Worm (Caenorhabditis elegans) whole organism, L4 larva: ENCODE measurements around the gene mlk-1.

Experiments used
- D1046.2 ChIP-seq: fragments of 200-800 bp; sonication (Bioruptor generic); IDR thresholded peaks from 2 replicates; pipeline ENCODE4 v1.3.6; 2022; ENCODE audit warnings: missing genetic modification characterization, missing compliant biosample characterization
- F26F4.8 ChIP-seq: fragments of 200-800 bp; sonication (Bioruptor generic); conservative IDR thresholded peaks from 2 replicates; pipeline ENCODE4 v1.3.6; 2022; ENCODE audit warnings: missing genetic modification characterization, missing compliant biosample characterization
- T26A8.4 ChIP-seq: fragments of 200-800 bp; sonication (Bioruptor generic); IDR thresholded peaks from 2 replicates; pipeline ENCODE4 v1.3.6; 2022; ENCODE audit warnings: missing genetic modification characterization, missing compliant biosample characterization
- aha-1 ChIP-seq: fragments of 150-350 bp; peaks from one replicate; lab custom pipeline; 2014; ENCODE audit warnings: missing biosample characterization, missing genetic modification characterization
- aly-2 ChIP-seq: sonication (generic microtip); optimal IDR thresholded peaks from 2 replicates; lab custom pipeline; 2018; ENCODE audit warnings: missing biosample characterization, missing genetic modification characterization
- ama-1 ChIP-seq: fragments of 150-350 bp; optimal IDR thresholded peaks from 2 replicates; lab custom pipeline; 2014; ENCODE audit warnings: inconsistent platforms, mixed read lengths
- arid-1 ChIP-seq: fragments of 200-800 bp; sonication (Bioruptor generic); conservative IDR thresholded peaks from 2 replicates; pipeline ENCODE4 v1.3.6; 2022; ENCODE audit warnings: missing genetic modification reagents, missing genetic modification characterization, missing compliant biosample characterization
- ceh-28 ChIP-seq: fragments of 150-350 bp; optimal IDR thresholded peaks from 2 replicates; lab custom pipeline; 2014; ENCODE audit warnings: missing biosample characterization, missing genetic modification reagents, missing genetic modification characterization
- ceh-44 ChIP-seq: fragments of 200-800 bp; sonication (Bioruptor generic); IDR thresholded peaks from 2 replicates; pipeline ENCODE4 v1.3.6; 2022; ENCODE audit warnings: missing genetic modification reagents, missing genetic modification characterization, missing compliant biosample characterization
- ceh-62 ChIP-seq: sonication (generic microtip); optimal IDR thresholded peaks from 2 replicates; lab custom pipeline; 2017; ENCODE audit warnings: missing biosample characterization, missing genetic modification characterization
- ces-1 ChIP-seq: fragments of 150-350 bp; sonication (generic microtip); optimal IDR thresholded peaks from 4 replicates; lab custom pipeline; 2014; ENCODE audit warnings: missing biosample characterization, missing genetic modification reagents, missing genetic modification characterization
- cey-2 ChIP-seq: sonication (generic microtip); optimal IDR thresholded peaks from 3 replicates; lab custom pipeline; 2017; ENCODE audit warnings: missing genetic modification characterization, mild to moderate bottlenecking, missing compliant biosample characterization, antibody characterized with exemption, borderline replicate concordance; ENCODE audit not compliant: insufficient read depth
- ctbp-1 ChIP-seq: fragments of 200-800 bp; sonication (Bioruptor generic); IDR thresholded peaks from 2 replicates; pipeline ENCODE4 v1.3.6; 2022; ENCODE audit warnings: missing genetic modification reagents, missing genetic modification characterization, missing compliant biosample characterization
- dmd-6 ChIP-seq: fragments of 200-800 bp; sonication (Bioruptor generic); IDR thresholded peaks from 2 replicates; pipeline ENCODE4 v1.3.6; 2022; ENCODE audit warnings: missing genetic modification reagents, missing genetic modification characterization, missing compliant biosample characterization
- dmd-8 ChIP-seq: fragments of 200-800 bp; sonication (Bioruptor generic); IDR thresholded peaks from 2 replicates; pipeline ENCODE4 v1.3.6; 2022; ENCODE audit warnings: missing genetic modification characterization, missing compliant biosample characterization
- duxl-1 ChIP-seq: sonication (generic microtip); optimal IDR thresholded peaks from 2 replicates; lab custom pipeline; 2016; ENCODE audit warnings: mild to moderate bottlenecking, missing genetic modification characterization, moderate library complexity, missing compliant biosample characterization; ENCODE audit not compliant: poor library complexity
- fos-1 ChIP-seq: fragments of 150-350 bp; optimal IDR thresholded peaks from 2 replicates; lab custom pipeline; 2014; ENCODE audit warnings: missing biosample characterization, missing genetic modification characterization
- jun-1 ChIP-seq: fragments of 150-350 bp; optimal IDR thresholded peaks from 2 replicates; lab custom pipeline; 2014; ENCODE audit warnings: missing biosample characterization, missing genetic modification reagents, missing genetic modification characterization
- lin-38 ChIP-seq: fragments of 200-800 bp; sonication (Bioruptor generic); IDR thresholded peaks from 2 replicates; pipeline ENCODE4 v1.3.6; 2022; ENCODE audit warnings: missing genetic modification reagents, missing genetic modification characterization, missing compliant biosample characterization
- lir-3 ChIP-seq: sonication (generic microtip); optimal IDR thresholded peaks from 2 replicates; lab custom pipeline; 2016; ENCODE audit warnings: mild to moderate bottlenecking, missing genetic modification characterization, missing compliant biosample characterization
- lsy-2 ChIP-seq, 2 experiments: fragments of 150-350 bp in 1 of 2; sonication (generic microtip) in 1 of 2; optimal IDR thresholded peaks; 2 replicates each; lab custom pipeline; 2014 to 2017; ENCODE audit warnings: missing biosample characterization in 2 of 2, missing genetic modification characterization in 2 of 2
- mdl-1 ChIP-seq, 2 experiments: fragments of 150-350 bp in 1 of 2; sonication (generic microtip) in 1 of 2; optimal IDR thresholded peaks; 2 replicates each; lab custom pipeline; 2014 to 2017; ENCODE audit warnings: missing biosample characterization in 2 of 2, missing genetic modification characterization in 2 of 2
- mdt-29 ChIP-seq: fragments of 200-800 bp; sonication (Bioruptor generic); IDR thresholded peaks from 2 replicates; pipeline ENCODE4 v1.3.6; 2022; ENCODE audit warnings: missing genetic modification reagents, missing genetic modification characterization, missing compliant biosample characterization
- mep-1 ChIP-seq: fragments of 150-350 bp; sonication (generic microtip); optimal IDR thresholded peaks from 3 replicates; lab custom pipeline; 2014; ENCODE audit warnings: missing biosample characterization, missing genetic modification characterization
- mxl-2 ChIP-seq: fragments of 200-800 bp; sonication (Bioruptor generic); conservative IDR thresholded peaks from 2 replicates; pipeline ENCODE4 v1.3.6; 2022; ENCODE audit warnings: missing genetic modification reagents, missing genetic modification characterization, missing compliant biosample characterization
- mxl-3 ChIP-seq: fragments of 200-800 bp; sonication (Bioruptor generic); optimal IDR thresholded peaks from 2 replicates; lab custom pipeline; 2018; ENCODE audit warnings: mild to moderate bottlenecking, missing genetic modification characterization, missing compliant biosample characterization
- nhr-11 ChIP-seq: fragments of 150-350 bp; optimal IDR thresholded peaks from 2 replicates; lab custom pipeline; 2014; ENCODE audit warnings: missing biosample characterization, missing genetic modification characterization
- nhr-41 ChIP-seq: fragments of 200-800 bp; sonication (Bioruptor generic); IDR thresholded peaks from 2 replicates; pipeline ENCODE4 v1.3.6; 2022; ENCODE audit warnings: missing genetic modification reagents, missing genetic modification characterization, missing compliant biosample characterization
- php-3 ChIP-seq: fragments of 200-800 bp; sonication (Bioruptor generic); IDR thresholded peaks from 2 replicates; pipeline ENCODE4 v1.3.6; 2022; ENCODE audit warnings: missing genetic modification reagents, missing genetic modification characterization, missing compliant biosample characterization
- pqm-1 ChIP-seq: sonication (generic microtip); optimal IDR thresholded peaks from 2 replicates; lab custom pipeline; 2017; ENCODE audit warnings: missing biosample characterization, missing genetic modification characterization
- set-16 ChIP-seq: fragments of 200-800 bp; sonication (Bioruptor generic); IDR thresholded peaks from 2 replicates; pipeline ENCODE4 v1.3.6; 2022; ENCODE audit warnings: missing genetic modification reagents, missing genetic modification characterization, missing compliant biosample characterization
- skn-1 ChIP-seq: fragments of 150-350 bp; optimal IDR thresholded peaks from 2 replicates; lab custom pipeline; 2014; ENCODE audit warnings: missing biosample characterization, missing genetic modification characterization
- snpc-1.2 ChIP-seq: fragments of 200-800 bp; sonication (Bioruptor generic); IDR thresholded peaks from 2 replicates; pipeline ENCODE4 v1.3.6; 2022; ENCODE audit warnings: missing genetic modification reagents, missing genetic modification characterization, missing compliant biosample characterization
- spr-1 ChIP-seq: sonication (generic microtip); optimal IDR thresholded peaks from 2 replicates; lab custom pipeline; 2016; ENCODE audit warnings: mild to moderate bottlenecking, missing genetic modification characterization, missing compliant biosample characterization
- unc-130 ChIP-seq: sonication (generic microtip); optimal IDR thresholded peaks from 2 replicates; lab custom pipeline; 2016; ENCODE audit warnings: missing genetic modification reagents, missing genetic modification characterization, missing compliant biosample characterization
- unc-39 ChIP-seq: sonication (generic microtip); optimal IDR thresholded peaks from 2 replicates; lab custom pipeline; 2017; ENCODE audit warnings: missing biosample characterization, missing genetic modification characterization
- unc-62 ChIP-seq, 3 experiments: fragments of 150-350 bp in 1 of 3; sonication (generic microtip); optimal IDR thresholded peaks in 2 of 3; peaks in 1 of 3; 1 replicate in 1 of 3; 2 replicates in 2 of 3; lab custom pipeline; 2014 to 2017; ENCODE audit warnings: missing biosample characterization in 3 of 3, missing genetic modification characterization in 3 of 3, missing genetic modification reagents in 3 of 3, missing genotype in 1 of 3
- vab-7 ChIP-seq: fragments of 200-800 bp; sonication (Bioruptor generic); IDR thresholded peaks from 2 replicates; pipeline ENCODE4 v1.3.6; 2022; ENCODE audit warnings: missing genetic modification reagents, missing genetic modification characterization, missing compliant biosample characterization
- zip-11 ChIP-seq: fragments of 200-800 bp; sonication (Bioruptor generic); IDR thresholded peaks from 2 replicates; pipeline ENCODE4 v1.3.6; 2022; ENCODE audit warnings: missing genetic modification characterization, missing compliant biosample characterization
- zip-2 ChIP-seq: fragments of 150-350 bp; optimal IDR thresholded peaks from 2 replicates; lab custom pipeline; 2014; ENCODE audit warnings: missing biosample characterization, missing genetic modification characterization
- ztf-11 ChIP-seq: fragments of 150-350 bp; optimal IDR thresholded peaks from 2 replicates; lab custom pipeline; 2014; ENCODE audit warnings: missing biosample characterization, missing genetic modification characterization

mlk-1 gene

DNA sequence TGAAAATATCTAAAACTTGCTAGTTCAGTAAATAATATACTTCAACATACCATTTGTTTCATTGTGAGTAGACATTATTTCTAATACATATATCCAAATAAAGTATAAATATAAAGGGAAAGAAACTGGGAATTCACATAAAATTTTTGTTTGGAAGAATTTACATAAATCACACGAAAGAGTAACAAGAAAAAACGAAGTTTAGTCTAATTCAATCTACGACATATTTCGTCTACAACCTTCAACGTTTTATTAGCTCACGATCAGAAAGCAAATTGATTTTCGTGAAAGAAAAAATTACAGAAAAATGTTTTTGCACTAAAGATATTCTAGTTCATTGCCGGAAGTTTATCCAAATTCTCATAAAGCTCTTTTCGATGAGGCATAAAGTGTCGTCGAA lies 32.4 kb upstream of the mlk-1 start, which contains the start of gene C04F5.2:
Gene C04F5.2 (minus strand): TSS at position 101 of the 400 bp plus-strand sequence.
- TF ChIP-seq php-3 (GFP tag; lab: Robert Waterston, UW) (no peak), ceh-62 (no peak), vab-7 (GFP tag; lab: Robert Waterston, UW) (no peak), jun-1 (no peak), ama-1 (lab: Kevin White, UChicago) (no peak), ztf-11 (tag; lab: Kevin White, UChicago) (no peak), unc-39 (no peak), D1046.2 (GFP tag; lab: Robert Waterston, UW) (no peak)
- TF ChIP-seq, all 104 proteins: peak for 0

DNA sequence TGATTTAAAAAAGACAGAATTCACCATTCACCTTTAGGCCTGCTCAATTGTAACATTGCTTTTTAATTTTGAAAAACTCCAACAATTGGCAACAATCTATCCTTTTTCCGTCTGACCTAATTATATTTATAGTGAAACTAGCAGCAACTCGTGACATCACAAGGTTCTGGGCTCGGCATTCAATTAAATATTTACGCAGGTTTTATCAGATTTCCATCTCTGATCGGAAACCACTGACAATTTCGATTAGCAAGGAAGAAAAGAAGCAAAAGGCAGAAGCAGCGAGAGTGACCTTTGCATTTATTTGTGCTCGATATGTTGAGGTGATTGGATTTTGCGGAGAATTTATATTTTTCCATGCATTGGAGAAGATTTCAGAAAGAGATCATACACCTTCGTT lies 25.8 kb upstream of the mlk-1 start:
- TF ChIP-seq snpc-1.2 (GFP tag; lab: Robert Waterston, UW) = no peak
- no peak for TF ChIP-seq fos-1 (tag; lab: Kevin White, UChicago)
- TF ChIP-seq nhr-11 (tag; lab: Kevin White, UChicago) = no peak
- TF ChIP-seq cey-2 (tag; lab: Kevin White, UChicago) = no peak
- no peak for TF ChIP-seq aly-2 (tag; lab: Kevin White, UChicago)
- TF ChIP-seq T26A8.4 (GFP tag; lab: Robert Waterston, UW) = no peak
- TF ChIP-seq pqm-1 (tag; lab: Kevin White, UChicago) = no peak
- TF ChIP-seq lin-38 (GFP tag; lab: Robert Waterston, UW) = no peak

DNA sequence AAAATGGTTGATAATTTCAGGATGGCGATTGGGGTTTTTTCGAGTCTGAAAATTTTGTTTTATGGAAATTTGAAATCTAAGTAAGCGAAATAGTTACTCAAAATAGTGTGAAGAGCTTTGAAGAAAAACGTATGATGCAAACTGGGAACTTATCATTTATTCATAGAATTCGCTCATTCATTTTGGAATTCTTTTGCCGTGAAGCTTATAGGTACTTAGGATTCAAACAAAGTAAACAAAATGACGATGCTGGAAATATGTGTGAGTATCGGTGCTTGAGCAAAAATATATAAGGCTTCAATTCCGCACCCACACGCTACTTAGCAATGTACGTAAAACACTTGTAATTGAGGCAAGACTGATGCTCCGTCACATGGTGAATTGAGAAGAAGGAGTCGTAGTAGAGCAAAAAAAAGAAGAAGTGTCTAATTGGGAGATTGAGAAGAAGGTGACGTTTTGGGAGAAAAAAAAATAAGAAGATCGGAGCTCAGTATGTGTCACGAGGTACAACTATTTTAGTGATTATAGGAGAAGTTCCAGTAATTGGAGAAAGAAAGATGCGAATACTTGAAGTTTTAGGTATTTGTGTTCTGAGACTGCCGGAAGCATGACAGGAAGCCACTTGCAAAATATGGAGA lies 25.0 kb upstream of the mlk-1 start, which contains the start of gene glb-32:
Gene glb-32 (minus strand): TSS at position 51 of the 638 bp plus-strand sequence.
- peak in 1 of 2 experiments; percentile 68 for TF ChIP-seq unc-62 (GFP tag; optimal IDR thresholded peaks at IDR 0.05 in 1 of 2; lab: Kevin White, UChicago)
- no peak for TF ChIP-seq unc-62 (tag; optimal IDR thresholded peaks at IDR 0.05; lab: Kevin White, UChicago)
- no peak for TF ChIP-seq aha-1 (tag; lab: Kevin White, UChicago)
- no peak for TF ChIP-seq zip-11 (GFP tag; lab: Robert Waterston, UW)
- peak in 1 of 2 experiments; percentile 11 for TF ChIP-seq lsy-2 (tag; optimal IDR thresholded peaks at IDR 0.05; lab: Kevin White, UChicago)
- no peak for TF ChIP-seq mdt-29 (GFP tag; lab: Robert Waterston, UW)
- no peak for TF ChIP-seq spr-1 (tag; lab: Kevin White, UChicago)
- no peak for TF ChIP-seq mxl-2 (GFP tag; lab: Robert Waterston, UW)
- TF ChIP-seq pqm-1 (tag; lab: Kevin White, UChicago) = no peak
- no peak for TF ChIP-seq ceh-44 (GFP tag; lab: Robert Waterston, UW)
- no peak for TF ChIP-seq unc-39
- TF ChIP-seq ceh-28 (tag; lab: Kevin White, UChicago) = no peak

DNA sequence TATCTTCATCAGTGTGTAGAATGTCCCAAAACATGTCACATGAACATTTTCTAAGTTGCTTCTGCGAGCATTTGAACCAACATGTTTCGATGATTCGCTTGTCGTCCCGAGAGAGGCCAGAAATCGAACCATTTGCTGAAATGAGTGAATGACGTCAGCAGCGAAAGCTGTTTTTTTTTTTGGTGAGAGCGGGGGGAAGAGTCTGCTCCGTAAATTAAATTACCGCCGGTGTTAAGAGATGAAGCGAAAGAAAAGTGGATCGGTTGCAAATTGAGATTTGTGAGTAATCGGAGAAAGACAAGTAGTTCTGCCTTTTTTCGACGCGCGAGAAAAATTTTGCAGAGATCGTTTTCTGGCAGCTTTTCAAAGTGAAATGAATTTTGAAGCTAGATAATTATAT lies 23.7 kb upstream of the mlk-1 start:
- TF ChIP-seq dmd-8 (GFP tag; lab: Robert Waterston, UW) (no peak), dmd-6 (0 out of 2 replicates have a peak, but pooled peaks have one; percentile 11), nhr-41 (GFP tag; lab: Robert Waterston, UW) (no peak), ces-1 (GFP tag; lab: Kevin White, UChicago) (peak; percentile 54), unc-130 (no peak), skn-1 (tag; lab: Kevin White, UChicago) (no peak), mxl-3 (GFP tag; lab: Kevin White, UChicago) (no peak), ztf-11 (tag; lab: Kevin White, UChicago) (no peak), lir-3 (tag; lab: Kevin White, UChicago) (no peak), set-16 (GFP tag; lab: Robert Waterston, UW) (no peak), snpc-1.2 (GFP tag; lab: Robert Waterston, UW) (no peak), mxl-2 (GFP tag; lab: Robert Waterston, UW) (no peak), mep-1 (tag; lab: Kevin White, UChicago) (no peak), ctbp-1 (0 out of 2 replicates have a peak, but pooled peaks have one; percentile 34), unc-39 (no peak), cey-2 (tag; lab: Kevin White, UChicago) (no peak), duxl-1 (tag; lab: Kevin White, UChicago) (no peak), arid-1 (no peak), aha-1 (tag; lab: Kevin White, UChicago) (no peak), spr-1 (tag; lab: Kevin White, UChicago) (no peak), lsy-2 (tag; optimal IDR thresholded peaks at IDR 0.05; lab: Kevin White, UChicago) (no peak), zip-2 (tag; lab: Kevin White, UChicago) (no peak), F26F4.8 (no peak), mdl-1 (tag; optimal IDR thresholded peaks at IDR 0.05; lab: Kevin White, UChicago) (no peak)
- TF ChIP-seq, all 104 proteins: peak for 3
